Fruit fly (Drosophila melanogaster): ENCODE measurements around the gene CG3224.

dm6 chrX:6705890-6706289, 44.6 kb upstream of the CG3224 start:
- TF ChIP-seq Clk (GFP tag; optimal IDR thresholded peaks at IDR 0.05) (no peak), Mnt (GFP tag; optimal IDR thresholded peaks at IDR 0.05) (no peak), kay (GFP tag; ENCODE audit: borderline replicate concordance) (no peak), Crg-1 (GFP tag; optimal IDR thresholded peaks at IDR 0.05) (no peak), CG12768 (GFP tag; optimal IDR thresholded peaks at IDR 0.05) (no peak), pad (GFP tag; optimal IDR thresholded peaks at IDR 0.05) (no peak), ovo (GFP tag; optimal IDR thresholded peaks at IDR 0.05) (no peak), CG5204 (GFP tag; optimal IDR thresholded peaks at IDR 0.05) (no peak)

All from whole organism, adult.